Fruit fly (Drosophila melanogaster) whole organism, embryonic: Measurements from ENCODE around the gene Rlb1.

Experiments used
- Antp ChIP-seq: fragments of 200-800 bp; sonication (Bioruptor generic); optimal IDR thresholded peaks from 3 replicates; lab custom pipeline; 2016; ENCODE audit warnings: missing biosample characterization, missing genetic modification characterization
- Atf6 ChIP-seq: fragments of 200-800 bp; sonication (Bioruptor generic); IDR thresholded peaks from 2 replicates; pipeline ENCODE4 v1.3.6; 2022; ENCODE audit warnings: missing biosample characterization, missing genetic modification characterization
- Awh ChIP-seq: fragments of 200-800 bp; sonication (Bioruptor generic); IDR thresholded peaks from 2 replicates; pipeline ENCODE4, ENCODE4 v1.3.6; 2022; ENCODE audit warnings: missing biosample characterization, missing genetic modification characterization
- CG10366 ChIP-seq: fragments of 200-800 bp; sonication (Bioruptor generic); IDR thresholded peaks from 2 replicates; pipeline ENCODE4 v1.3.6; 2022; ENCODE audit warnings: missing biosample characterization, missing genetic modification characterization
- CG10959 ChIP-seq: fragments of 200-800 bp; sonication (Bioruptor generic); IDR thresholded peaks from 2 replicates; pipeline ENCODE4 v1.3.6; 2022; ENCODE audit warnings: missing biosample characterization, missing genetic modification characterization
- CG12104 ChIP-seq: fragments of 200-800 bp; sonication (Bioruptor generic); optimal IDR thresholded peaks from 3 replicates; lab custom pipeline; 2016; ENCODE audit warnings: missing biosample characterization, missing genetic modification characterization
- CG12236 ChIP-seq: fragments of 200-800 bp; sonication (Bioruptor generic); optimal IDR thresholded peaks from 2 replicates; lab custom pipeline; 2016; ENCODE audit warnings: missing biosample characterization, missing genetic modification characterization
- CG12769 ChIP-seq: fragments of 200-800 bp; sonication (Bioruptor generic); optimal IDR thresholded peaks from 2 replicates; lab custom pipeline; 2019; ENCODE audit warnings: missing biosample characterization, mild to moderate bottlenecking, missing genetic modification characterization, moderate library complexity
- CG14965 ChIP-seq: fragments of 200-800 bp; sonication (Bioruptor generic); optimal IDR thresholded peaks from 2 replicates; lab custom pipeline; 2016; ENCODE audit warnings: missing biosample characterization, missing genetic modification characterization, borderline replicate concordance
- CG15011 ChIP-seq: fragments of 200-800 bp; sonication (Bioruptor generic); optimal IDR thresholded peaks from 3 replicates; lab custom pipeline; 2018; ENCODE audit warnings: missing biosample characterization, mild to moderate bottlenecking, missing genetic modification characterization
- CG16815 ChIP-seq: fragments of 200-800 bp; sonication (Bioruptor generic); optimal IDR thresholded peaks from 3 replicates; lab custom pipeline; 2017; ENCODE audit warnings: missing biosample characterization, mild to moderate bottlenecking, missing genetic modification characterization
- CG17361 ChIP-seq: fragments of 200-800 bp; sonication (Bioruptor generic); IDR thresholded peaks from 3 replicates; pipeline ENCODE4 v1.3.6; 2022; ENCODE audit warnings: missing biosample characterization, missing genetic modification characterization
- CG18011 ChIP-seq: fragments of 200-800 bp; sonication (Bioruptor generic); optimal IDR thresholded peaks from 2 replicates; lab custom pipeline; 2017; ENCODE audit warnings: missing biosample characterization, missing genetic modification characterization, mild to moderate bottlenecking, moderate library complexity, missing genotype
- CG1832 ChIP-seq: fragments of 200-800 bp; sonication (Bioruptor generic); optimal IDR thresholded peaks from 2 replicates; lab custom pipeline; 2017; ENCODE audit warnings: missing biosample characterization, mild to moderate bottlenecking, missing genetic modification characterization, inconsistent platforms
- CG2116 ChIP-seq: fragments of 200-800 bp; sonication (Bioruptor generic); optimal IDR thresholded peaks from 3 replicates; lab custom pipeline; 2018; ENCODE audit warnings: missing biosample characterization, mild to moderate bottlenecking, missing genetic modification characterization
- CG31365 ChIP-seq: fragments of 200-800 bp; sonication (Bioruptor generic); optimal IDR thresholded peaks from 2 replicates; lab custom pipeline; 2018; ENCODE audit warnings: missing biosample characterization, mild to moderate bottlenecking, missing genetic modification characterization
- CG33557 ChIP-seq: fragments of 200-800 bp; sonication (Bioruptor generic); optimal IDR thresholded peaks from 2 replicates; lab custom pipeline; 2019; ENCODE audit warnings: missing biosample characterization, mild to moderate bottlenecking, missing genetic modification characterization, moderate library complexity
- CG3726 ChIP-seq: fragments of 200-800 bp; sonication (Bioruptor generic); IDR thresholded peaks from 3 replicates; pipeline ENCODE4, ENCODE4 v1.3.6; 2022; ENCODE audit warnings: missing biosample characterization, missing genetic modification characterization
- CG42726 ChIP-seq: fragments of 200-800 bp; sonication (Bioruptor generic); IDR thresholded peaks from 2 replicates; pipeline ENCODE4 v1.3.6; 2022; ENCODE audit warnings: missing biosample characterization, missing genetic modification characterization; ENCODE audit not compliant: partially characterized antibody
- CG7271 ChIP-seq: fragments of 200-800 bp; sonication (Bioruptor generic); optimal IDR thresholded peaks from 2 replicates; lab custom pipeline; 2018; ENCODE audit warnings: missing biosample characterization, mild to moderate bottlenecking, missing genetic modification characterization, moderate library complexity
- CG7987 ChIP-seq: fragments of 200-800 bp; sonication (Bioruptor generic); optimal IDR thresholded peaks from 2 replicates; lab custom pipeline; 2018; ENCODE audit warnings: missing biosample characterization, mild to moderate bottlenecking, missing genetic modification characterization, moderate library complexity
- CG9609 ChIP-seq: fragments of 200-800 bp; sonication (Bioruptor generic); optimal IDR thresholded peaks from 3 replicates; lab custom pipeline; 2016; ENCODE audit warnings: missing biosample characterization, missing genetic modification characterization
- Chrac-16 ChIP-seq: fragments of 200-800 bp; sonication (Bioruptor generic); optimal IDR thresholded peaks from 3 replicates; lab custom pipeline; 2016; ENCODE audit warnings: missing biosample characterization, missing genetic modification characterization
- Dll ChIP-seq: fragments of 200-800 bp; sonication (Bioruptor generic); IDR thresholded peaks from 4 replicates; pipeline ENCODE4 v1.3.6; 2022; ENCODE audit warnings: missing biosample characterization, missing genetic modification characterization; ENCODE audit not compliant: partially characterized antibody
- Doc2 ChIP-seq: fragments of 200-800 bp; sonication (Bioruptor generic); IDR thresholded peaks from 2 replicates; pipeline ENCODE4 v1.3.6; 2022; ENCODE audit warnings: missing biosample characterization, missing genetic modification characterization
- Fer2 ChIP-seq: fragments of 200-800 bp; sonication (Bioruptor generic); optimal IDR thresholded peaks from 2 replicates; lab custom pipeline; 2018; ENCODE audit warnings: missing biosample characterization, mild to moderate bottlenecking, missing genetic modification characterization, moderate library complexity
- HLHmδ ChIP-seq: fragments of 200-800 bp; sonication (Bioruptor generic); optimal IDR thresholded peaks from 2 replicates; lab custom pipeline; 2018; ENCODE audit warnings: missing biosample characterization, mild to moderate bottlenecking, missing genetic modification characterization, moderate library complexity
- Hmx ChIP-seq: fragments of 200-800 bp; sonication (Bioruptor generic); optimal IDR thresholded peaks from 2 replicates; lab custom pipeline; 2016; ENCODE audit warnings: missing biosample characterization, missing genetic modification characterization
- Mes4 ChIP-seq: fragments of 200-800 bp; sonication (Bioruptor generic); optimal IDR thresholded peaks from 2 replicates; lab custom pipeline; 2016; ENCODE audit warnings: missing biosample characterization, missing genetic modification characterization
- NC2β ChIP-seq: fragments of 200-800 bp; sonication (Bioruptor generic); optimal IDR thresholded peaks from 2 replicates; lab custom pipeline; 2016; ENCODE audit warnings: missing biosample characterization, missing genetic modification characterization
- Six4 ChIP-seq: fragments of 200-800 bp; sonication (Bioruptor generic); optimal IDR thresholded peaks from 2 replicates; lab custom pipeline; 2016; ENCODE audit warnings: missing biosample characterization, missing genetic modification characterization
- Ssrp ChIP-seq: fragments of 200-800 bp; sonication (Bioruptor generic); optimal IDR thresholded peaks from 2 replicates; lab custom pipeline; 2018; ENCODE audit warnings: missing biosample characterization, mild to moderate bottlenecking, missing genetic modification characterization, moderate library complexity
- Stat92E ChIP-seq, 3 experiments: fragments of >200 bp in 2 of 3; fragments of 200-800 bp in 1 of 3; sonication (Bioruptor generic) in 1 of 3; optimal IDR thresholded peaks; 2 replicates each; lab custom pipeline; 2017 to 2019; ENCODE audit warnings: missing biosample characterization in 3 of 3, missing genetic modification characterization in 3 of 3, mild to moderate bottlenecking in 1 of 3, moderate library complexity in 1 of 3
- caup ChIP-seq: fragments of 200-800 bp; sonication (Bioruptor generic); optimal IDR thresholded peaks from 3 replicates; lab custom pipeline; 2017; ENCODE audit warnings: missing biosample characterization, mild to moderate bottlenecking, missing genetic modification characterization, moderate library complexity; ENCODE audit not compliant: severe bottlenecking
- cg ChIP-seq: fragments of 200-800 bp; sonication (Bioruptor generic); optimal IDR thresholded peaks from 3 replicates; lab custom pipeline; 2019; ENCODE audit warnings: missing biosample characterization, mild to moderate bottlenecking, missing genetic modification characterization, moderate library complexity
- crp ChIP-seq, 2 experiments: fragments of 200-800 bp; sonication (Bioruptor generic); optimal IDR thresholded peaks; 2 replicates in 1 of 2; 3 replicates in 1 of 2; lab custom pipeline; 2017; ENCODE audit warnings: missing biosample characterization in 2 of 2, missing genetic modification characterization in 2 of 2, mild to moderate bottlenecking in 1 of 2, moderate library complexity in 1 of 2
- fd64A ChIP-seq: fragments of 200-800 bp; sonication (Bioruptor generic); optimal IDR thresholded peaks from 3 replicates; lab custom pipeline; 2018; ENCODE audit warnings: missing biosample characterization, mild to moderate bottlenecking, missing genetic modification characterization
- h ChIP-seq: fragments of >200 bp; optimal IDR thresholded peaks from 2 replicates; lab custom pipeline; 2017
- hkb ChIP-seq, 2 experiments: fragments of 200-800 bp in 1 of 2; fragments of >200 bp in 1 of 2; sonication (Bioruptor generic) in 1 of 2; IDR thresholded peaks in 1 of 2; optimal IDR thresholded peaks in 1 of 2; 2 replicates each; pipeline versions ENCODE4 v1.3.6 to Lab custom; 2017 to 2022; ENCODE audit warnings: missing biosample characterization in 1 of 2, missing genetic modification characterization in 1 of 2
- ind ChIP-seq: fragments of 200-800 bp; sonication (Bioruptor generic); optimal IDR thresholded peaks from 3 replicates; lab custom pipeline; 2016; ENCODE audit warnings: missing biosample characterization, missing genetic modification characterization
- mirr ChIP-seq: fragments of 200-800 bp; sonication (Bioruptor generic); optimal IDR thresholded peaks from 3 replicates; lab custom pipeline; 2018; ENCODE audit warnings: missing biosample characterization, mild to moderate bottlenecking, missing genetic modification characterization
- pfk ChIP-seq: fragments of 200-800 bp; sonication (Bioruptor generic); optimal IDR thresholded peaks from 2 replicates; lab custom pipeline; 2018; ENCODE audit warnings: missing biosample characterization, mild to moderate bottlenecking, missing genetic modification characterization, moderate library complexity
- sd ChIP-seq: fragments of 200-800 bp; sonication (Bioruptor generic); optimal IDR thresholded peaks from 3 replicates; lab custom pipeline; 2018; ENCODE audit warnings: missing biosample characterization, mild to moderate bottlenecking, missing genetic modification characterization, moderate library complexity
- sima ChIP-seq: fragments of 200-800 bp; sonication (Bioruptor generic); optimal IDR thresholded peaks from 2 replicates; lab custom pipeline; 2016; ENCODE audit warnings: missing biosample characterization, missing genetic modification characterization
- slbo ChIP-seq: fragments of 200-800 bp; sonication (Bioruptor generic); IDR thresholded peaks from 2 replicates; pipeline ENCODE4 v1.3.6; 2022; ENCODE audit warnings: missing biosample characterization, missing genetic modification characterization
- sna ChIP-seq: fragments of 200-800 bp; sonication (Bioruptor generic); IDR thresholded peaks from 2 replicates; pipeline ENCODE4 v1.3.6; 2022; ENCODE audit warnings: missing biosample characterization, missing genetic modification characterization; ENCODE audit not compliant: partially characterized antibody
- tin ChIP-seq: fragments of 200-800 bp; sonication (Bioruptor generic); optimal IDR thresholded peaks from 3 replicates; lab custom pipeline; 2016; ENCODE audit warnings: missing biosample characterization, missing genetic modification characterization
- toy ChIP-seq: fragments of 200-800 bp; sonication (Bioruptor generic); IDR thresholded peaks from 2 replicates; pipeline ENCODE4 v1.3.6; 2022; ENCODE audit warnings: missing biosample characterization, missing genetic modification characterization
- tx ChIP-seq: fragments of 200-800 bp; sonication (Bioruptor generic); optimal IDR thresholded peaks from 2 replicates; lab custom pipeline; 2016; ENCODE audit warnings: missing biosample characterization, missing genetic modification characterization
- vfl ChIP-seq: fragments of 200-800 bp; sonication (Bioruptor generic); optimal IDR thresholded peaks from 2 replicates; lab custom pipeline; 2016; ENCODE audit warnings: missing biosample characterization, missing genetic modification characterization

Gene Rlb1

DNA sequence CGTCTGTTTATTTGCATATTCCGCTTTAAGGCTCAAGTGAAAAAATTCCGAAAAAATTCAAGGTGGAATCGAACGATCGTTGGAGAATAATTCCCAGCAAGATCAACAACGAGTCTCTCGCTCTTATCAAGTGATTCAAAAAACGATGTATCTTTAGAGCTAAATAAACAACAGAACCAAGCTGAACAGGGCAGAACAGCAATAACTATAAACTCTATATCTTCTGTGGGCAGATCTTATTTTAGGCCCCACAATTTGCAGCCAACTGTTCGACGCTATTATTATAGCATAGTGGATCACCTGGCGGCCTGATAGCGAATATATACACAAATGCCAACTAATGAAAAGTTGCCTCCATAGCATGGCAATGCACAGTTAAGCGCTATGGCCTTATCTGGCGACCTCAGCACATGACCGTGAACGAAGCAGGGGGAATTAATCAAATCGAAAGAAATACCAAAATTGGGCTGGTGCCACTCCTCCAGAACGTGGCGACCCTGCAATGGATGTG lies 16.3 kb downstream of the Rlb1 start (continued):
- peak; percentile 79 for TF ChIP-seq CG7987 (GFP tag; lab: Kevin White, UChicago)
- peak; percentile 15 for TF ChIP-seq caup (GFP tag; lab: Kevin White, UChicago)
- TF ChIP-seq CG7271 (tag; lab: Kevin White, UChicago) = no peak
- TF ChIP-seq hkb (optimal IDR thresholded peaks at IDR 0.05; lab: Kevin White, UChicago) = no peak
- TF ChIP-seq hkb (GFP tag; IDR thresholded peaks at IDR 0.05; lab: Robert Waterston, UW) = no peak
- peak; percentile 45; the same call in 1 of the 2 replicates for TF ChIP-seq Atf6 (GFP tag; lab: Robert Waterston, UW)
- no peak for TF ChIP-seq CG12236
- TF ChIP-seq tin (GFP tag; lab: Kevin White, UChicago) = no peak
- TF ChIP-seq vfl (GFP tag; lab: Kevin White, UChicago) = no peak
- no peak for TF ChIP-seq Fer2 (tag; lab: Kevin White, UChicago)
- TF ChIP-seq CG12769 = peak; percentile 62
- no peak for TF ChIP-seq CG10959 (GFP tag; lab: Robert Waterston, UW)
- no peak for TF ChIP-seq CG9609 (GFP tag; lab: Kevin White, UChicago)
- TF ChIP-seq Mes4 (GFP tag; lab: Kevin White, UChicago) = no peak
- TF ChIP-seq Chrac-16 = no peak
- TF ChIP-seq fd64A = no peak
- TF ChIP-seq CG1832 (GFP tag; lab: Kevin White, UChicago) = no peak
- TF ChIP-seq CG12104 (GFP tag; lab: Kevin White, UChicago) = no peak
- TF ChIP-seq CG2116 (GFP tag; lab: Kevin White, UChicago) = no peak
- TF ChIP-seq CG10366 (GFP tag; lab: Robert Waterston, UW) = no peak
- TF ChIP-seq CG14965 (GFP tag; lab: Kevin White, UChicago) = no peak
- TF ChIP-seq sd (tag; lab: Kevin White, UChicago) = peak; percentile 69
- 0 out of 2 replicates have a peak, but pooled peaks have one; percentile 8 for TF ChIP-seq slbo (GFP tag; lab: Robert Waterston, UW)
- no peak for TF ChIP-seq Awh (GFP tag; lab: Robert Waterston, UW)
- peak; percentile 36 for TF ChIP-seq CG15011 (GFP tag; lab: Kevin White, UChicago)
- TF ChIP-seq CG31365 (tag; lab: Kevin White, UChicago) = no peak
- TF ChIP-seq mirr = peak; percentile 80
- no peak for TF ChIP-seq Dll (GFP tag; lab: Robert Waterston, UW)
- no peak for TF ChIP-seq pfk
- TF ChIP-seq toy (GFP tag; lab: Robert Waterston, UW) = no peak
- no peak for TF ChIP-seq h (lab: Kevin White, UChicago)
- TF ChIP-seq HLHmδ (GFP tag; lab: Kevin White, UChicago) = no peak
- TF ChIP-seq NC2β = no peak
- no peak for TF ChIP-seq Antp
- TF ChIP-seq CG18011 (GFP tag; lab: Kevin White, UChicago) = no peak
- TF ChIP-seq Six4 (GFP tag; lab: Kevin White, UChicago) = no peak
- no peak for TF ChIP-seq Ssrp (tag; lab: Kevin White, UChicago)
- no peak for TF ChIP-seq Stat92E (GFP tag; optimal IDR thresholded peaks at IDR 0.05; lab: Kevin White, UChicago)
- no peak for TF ChIP-seq sima
- no peak for TF ChIP-seq CG17361
- no peak for TF ChIP-seq CG16815 (GFP tag; lab: Kevin White, UChicago)
- TF ChIP-seq Hmx (GFP tag; lab: Kevin White, UChicago) = no peak
- no peak for TF ChIP-seq Doc2 (GFP tag; lab: Robert Waterston, UW)
- TF ChIP-seq ind (GFP tag; lab: Kevin White, UChicago) = no peak
- no peak for TF ChIP-seq CG3726
- TF ChIP-seq CG42726 = no peak
- TF ChIP-seq sna = no peak
- TF ChIP-seq CG33557 (GFP tag; lab: Kevin White, UChicago) = no peak
- TF ChIP-seq crp (GFP tag; optimal IDR thresholded peaks at IDR 0.05; lab: Kevin White, UChicago) = no peak
- no peak for TF ChIP-seq cg (GFP tag; lab: Kevin White, UChicago)
- TF ChIP-seq tx (GFP tag; lab: Kevin White, UChicago) = no peak
